Fruit fly (Drosophila melanogaster): ENCODE measurements around the gene CG10252.

- TF ChIP-seq CG10631 (GFP tag; optimal IDR thresholded peaks at IDR 0.05) (no peak), CG6808 (GFP tag; optimal IDR thresholded peaks at IDR 0.05) (no peak), Sox15 (GFP tag; optimal IDR thresholded peaks at IDR 0.05) (no peak), Blimp-1 (GFP tag; optimal IDR thresholded peaks at IDR 0.05) (no peak), Eip78C (GFP tag) (no peak), dsx (GFP tag; optimal IDR thresholded peaks at IDR 0.05; ENCODE audit: poor library complexity, severe bottlenecking) (no peak)
Measured at dm6 chr3R:23736365-23736764, 40.3 kb upstream of the CG10252 start.
